Worm (Caenorhabditis elegans) whole organism, L2 larva: ENCODE results near the gene dpy-26.

Source experiments
- C34F6.9 ChIP-seq: fragments of 150-350 bp; optimal IDR thresholded peaks from 2 replicates; lab custom pipeline; 2014; ENCODE audit warnings: missing biosample characterization, missing genetic modification characterization
- alr-1 ChIP-seq: fragments of 150-350 bp; optimal IDR thresholded peaks from 2 replicates; lab custom pipeline; 2014; ENCODE audit warnings: missing biosample characterization, missing genetic modification characterization
- ama-1 ChIP-seq: fragments of 150-350 bp; optimal IDR thresholded peaks from 2 replicates; lab custom pipeline; 2018; ENCODE audit warnings: inconsistent platforms
- blmp-1 ChIP-seq: sonication (generic microtip); optimal IDR thresholded peaks from 2 replicates; lab custom pipeline; 2017; ENCODE audit warnings: missing genetic modification characterization, mild to moderate bottlenecking, missing compliant biosample characterization, antibody characterized with exemption, moderate library complexity; ENCODE audit not compliant: insufficient read depth
- crh-2 ChIP-seq: sonication (generic microtip); optimal IDR thresholded peaks from 2 replicates; lab custom pipeline; 2017; ENCODE audit warnings: missing biosample characterization, missing genetic modification characterization
- dmd-4 ChIP-seq: sonication (generic microtip); optimal IDR thresholded peaks from 2 replicates; lab custom pipeline; 2017; ENCODE audit warnings: missing biosample characterization, missing genetic modification characterization
- egl-27 ChIP-seq: sonication (generic microtip); optimal IDR thresholded peaks from 3 replicates; lab custom pipeline; 2017; ENCODE audit warnings: missing biosample characterization, missing genetic modification reagents, missing genetic modification characterization
- elt-1 ChIP-seq: fragments of 150-350 bp; optimal IDR thresholded peaks from 2 replicates; lab custom pipeline; 2014; ENCODE audit warnings: missing biosample characterization, missing genetic modification characterization
- fos-1 ChIP-seq: fragments of 150-350 bp; optimal IDR thresholded peaks from 2 replicates; lab custom pipeline; 2014; ENCODE audit warnings: missing biosample characterization, missing genetic modification characterization
- lin-11 ChIP-seq: fragments of 150-350 bp; sonication (generic microtip); optimal IDR thresholded peaks from 2 replicates; lab custom pipeline; 2014; ENCODE audit warnings: missing biosample characterization, missing genetic modification characterization, inconsistent platforms, mixed read lengths
- lin-39 ChIP-seq: fragments of 150-350 bp; optimal IDR thresholded peaks from 2 replicates; lab custom pipeline; 2014; ENCODE audit warnings: missing biosample characterization, missing genetic modification reagents, missing genetic modification characterization
- mbf-1 ChIP-seq: sonication (generic microtip); optimal IDR thresholded peaks from 2 replicates; lab custom pipeline; 2017; ENCODE audit warnings: missing biosample characterization, missing genetic modification characterization
- mdl-1 ChIP-seq, 2 experiments: fragments of 150-350 bp in 1 of 2; sonication (generic microtip) in 1 of 2; optimal IDR thresholded peaks; 2 replicates each; lab custom pipeline; 2017; ENCODE audit warnings: missing biosample characterization in 2 of 2, missing genetic modification characterization in 2 of 2
- nhr-10 ChIP-seq: sonication (generic microtip); optimal IDR thresholded peaks from 2 replicates; lab custom pipeline; 2017; ENCODE audit warnings: missing biosample characterization, missing genetic modification characterization
- nhr-12 ChIP-seq: fragments of 150-350 bp; optimal IDR thresholded peaks from 2 replicates; lab custom pipeline; 2014; ENCODE audit warnings: missing biosample characterization, missing genetic modification characterization
- nhr-129 ChIP-seq: fragments of 150-350 bp; optimal IDR thresholded peaks from 2 replicates; lab custom pipeline; 2014; ENCODE audit warnings: missing biosample characterization, missing genetic modification characterization
- nhr-21 ChIP-seq: fragments of 150-350 bp; optimal IDR thresholded peaks from 2 replicates; lab custom pipeline; 2014; ENCODE audit warnings: missing biosample characterization, missing genetic modification characterization
- nhr-23 ChIP-seq: fragments of 150-350 bp; optimal IDR thresholded peaks from 2 replicates; lab custom pipeline; 2014; ENCODE audit warnings: missing biosample characterization, missing genetic modification reagents, missing genetic modification characterization
- nhr-25 ChIP-seq: fragments of 150-350 bp; sonication (generic microtip); optimal IDR thresholded peaks from 3 replicates; lab custom pipeline; 2014; ENCODE audit warnings: missing biosample characterization, missing genetic modification characterization
- nhr-6 ChIP-seq: fragments of 150-350 bp; optimal IDR thresholded peaks from 2 replicates; lab custom pipeline; 2014; ENCODE audit warnings: missing biosample characterization, missing genetic modification characterization
- nhr-77 ChIP-seq: fragments of 150-350 bp; optimal IDR thresholded peaks from 2 replicates; lab custom pipeline; 2014; ENCODE audit warnings: missing biosample characterization, missing genetic modification characterization
- peb-1 ChIP-seq: fragments of 150-350 bp; optimal IDR thresholded peaks from 2 replicates; lab custom pipeline; 2014; ENCODE audit warnings: missing biosample characterization, missing genetic modification characterization
- sem-4 ChIP-seq: fragments of 150-350 bp; optimal IDR thresholded peaks from 2 replicates; lab custom pipeline; 2014; ENCODE audit warnings: missing biosample characterization, missing genetic modification reagents, missing genetic modification characterization
- sma-9 ChIP-seq, 2 experiments: fragments of 150-350 bp in 1 of 2; sonication (generic microtip) in 1 of 2; optimal IDR thresholded peaks; 2 replicates each; lab custom pipeline; 2014 to 2016; ENCODE audit warnings: missing genetic modification characterization in 2 of 2, mild to moderate bottlenecking in 1 of 2, missing biosample characterization in 1 of 2, missing compliant biosample characterization in 1 of 2, missing genetic modification reagents in 1 of 2, moderate library complexity in 1 of 2
- snpc-4 ChIP-seq: fragments of 150-350 bp; optimal IDR thresholded peaks from 2 replicates; lab custom pipeline; 2014; ENCODE audit warnings: missing biosample characterization, missing genetic modification characterization
- unc-39 ChIP-seq: fragments of 150-350 bp; optimal IDR thresholded peaks from 2 replicates; lab custom pipeline; 2014; ENCODE audit warnings: missing biosample characterization, missing genetic modification characterization
- unc-55 ChIP-seq: fragments of 150-350 bp; sonication (generic microtip); optimal IDR thresholded peaks from 3 replicates; lab custom pipeline; 2014; ENCODE audit warnings: missing biosample characterization, missing genetic modification reagents, missing genetic modification characterization
- unc-62 ChIP-seq: fragments of 150-350 bp; optimal IDR thresholded peaks from 2 replicates; lab custom pipeline; 2014; ENCODE audit warnings: missing biosample characterization, missing genetic modification reagents, missing genetic modification characterization
- zag-1 ChIP-seq: fragments of 150-350 bp; optimal IDR thresholded peaks from 2 replicates; lab custom pipeline; 2014; ENCODE audit warnings: missing biosample characterization, missing genetic modification characterization
- ztf-1 ChIP-seq: fragments of 200-800 bp; sonication (Bioruptor generic); conservative IDR thresholded peaks from 2 replicates; pipeline ENCODE4 v1.3.6; 2022; ENCODE audit warnings: missing genetic modification characterization, missing compliant biosample characterization

The dpy-26 gene

ce11 chrIV:12441715-12442114 lies 9.4 kb downstream of the dpy-26 start, which contains the start of gene C25G4.17:
C25G4.17 (plus strand) TSS chrIV:12442015.
- TF ChIP-seq nhr-129 (no peak), alr-1 (tag; lab: Kevin White, UChicago) (no peak), sma-9 (GFP tag; optimal IDR thresholded peaks at IDR 0.05; lab: Kevin White, UChicago) (no peak), sma-9 (tag; optimal IDR thresholded peaks at IDR 0.05; lab: Kevin White, UChicago) (no peak), mdl-1 (tag; optimal IDR thresholded peaks at IDR 0.05; lab: Kevin White, UChicago) (no peak), nhr-25 (no peak), unc-62 (no peak), elt-1 (no peak), ztf-1 (GFP tag; lab: Robert Waterston, UW) (no peak)
- TF ChIP-seq, all 48 proteins: peak for 0

ce11 chrIV:12438359-12438758 lies 12.8 kb downstream of the dpy-26 start, which contains the start of gene clec-185:
clec-185 (plus strand) TSS chrIV:12438659.
- TF ChIP-seq sma-9 (GFP tag; optimal IDR thresholded peaks at IDR 0.05; lab: Kevin White, UChicago): no peak
- TF ChIP-seq sma-9 (tag; optimal IDR thresholded peaks at IDR 0.05; lab: Kevin White, UChicago): no peak
- no peak for TF ChIP-seq nhr-23 (tag; lab: Kevin White, UChicago)
- TF ChIP-seq lin-39 (tag; lab: Kevin White, UChicago): no peak
- TF ChIP-seq C34F6.9 (tag; lab: Kevin White, UChicago): no peak
- TF ChIP-seq alr-1 (tag; lab: Kevin White, UChicago): no peak
- no peak for TF ChIP-seq snpc-4 (tag; lab: Kevin White, UChicago)
- TF ChIP-seq nhr-25: no peak
- no peak for TF ChIP-seq blmp-1 (tag; lab: Kevin White, UChicago)

- TF ChIP-seq fos-1 (tag; lab: Kevin White, UChicago) (peak; percentile 83), crh-2 (tag; lab: Kevin White, UChicago) (peak; percentile 36), ama-1 (lab: Kevin White, UChicago) (no peak), peb-1 (tag; lab: Kevin White, UChicago) (no peak)
These were observed 15.7 kb downstream of the dpy-26 start, which contains the start of gene irg-4 for ce11 chrIV:12435442-12435841. irg-4 (plus strand) TSS chrIV:12435833.

ce11 chrIV:12432340-12432739 lies 18.8 kb downstream of the dpy-26 start, which contains the start of gene clec-184:
clec-184 (plus strand) TSS chrIV:12432640.
- TF ChIP-seq dmd-4: no peak

- TF ChIP-seq unc-39 (no peak), nhr-10 (tag; lab: Kevin White, UChicago) (no peak), nhr-25 (no peak)
These were observed 19.4 kb downstream of the dpy-26 start for ce11 chrIV:12431755-12432154.

- TF ChIP-seq nhr-25: peak; percentile 66
- no peak for TF ChIP-seq nhr-12 (tag; lab: Kevin White, UChicago)
- no peak for TF ChIP-seq nhr-77 (tag; lab: Kevin White, UChicago)
- peak; percentile 81 for TF ChIP-seq blmp-1 (tag; lab: Kevin White, UChicago)
These were observed 21.6 kb downstream of the dpy-26 start for ce11 chrIV:12429504-12429903.

- TF ChIP-seq sem-4 (tag; lab: Kevin White, UChicago): no peak
- TF ChIP-seq, all 48 proteins: peak for 0
These were observed 22.7 kb downstream of the dpy-26 start, which contains the start of gene col-130 for ce11 chrIV:12428467-12428866. col-130 (minus strand) TSS chrIV:12428516.

ce11 chrIV:12427687-12428284 lies 23.3 kb downstream of the dpy-26 start:
- TF ChIP-seq mbf-1 (tag; lab: Kevin White, UChicago): no peak
- no peak for TF ChIP-seq nhr-21 (tag; lab: Kevin White, UChicago)
- TF ChIP-seq ama-1 (lab: Kevin White, UChicago): no peak
- TF ChIP-seq fos-1 (tag; lab: Kevin White, UChicago): no peak
- no peak for TF ChIP-seq lin-11
- TF ChIP-seq zag-1 (tag; lab: Kevin White, UChicago): no peak
- no peak for TF ChIP-seq egl-27 (tag; lab: Kevin White, UChicago)
- no peak for TF ChIP-seq nhr-6
- no peak for TF ChIP-seq elt-1
- TF ChIP-seq unc-55 (GFP tag; lab: Kevin White, UChicago): no peak
- TF ChIP-seq peb-1 (tag; lab: Kevin White, UChicago): no peak
- no peak for TF ChIP-seq nhr-12 (tag; lab: Kevin White, UChicago)
- no peak for TF ChIP-seq ztf-1 (GFP tag; lab: Robert Waterston, UW)
- no peak for TF ChIP-seq mdl-1 (tag; optimal IDR thresholded peaks at IDR 0.05; lab: Kevin White, UChicago)
- no peak for TF ChIP-seq blmp-1 (tag; lab: Kevin White, UChicago)
- TF ChIP-seq, all 48 proteins: peak for 0
